Worm (Caenorhabditis elegans): ENCODE results near the gene gur-4.

DNA sequence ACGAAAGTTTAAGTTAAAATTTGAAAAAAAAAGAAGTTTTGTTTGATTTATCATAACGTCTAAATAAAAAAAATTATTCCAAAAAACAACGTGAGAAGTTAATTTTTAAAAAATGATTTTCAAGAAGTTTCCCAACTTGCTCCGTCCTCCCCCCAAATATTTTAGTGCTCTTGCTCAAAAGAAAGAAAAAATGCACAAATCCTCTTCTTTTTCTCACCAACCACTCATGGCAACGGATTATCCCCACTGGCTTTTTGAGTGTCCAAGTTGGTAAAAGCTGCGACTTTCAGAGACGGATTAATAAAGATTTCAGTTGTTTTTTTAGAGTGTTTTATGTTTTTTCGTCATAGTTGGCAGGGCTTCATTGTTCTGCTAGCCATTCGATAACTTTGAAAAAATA is 7.1 kb upstream of the gur-4 start, which contains the start of gene Y39G8C.2:
- no peak for TF ChIP-seq pbrm-1 (GFP tag; IDR thresholded peaks at IDR 0.05)
- no peak for TF ChIP-seq tbp1 (GFP tag; optimal IDR thresholded peaks at IDR 0.05)
- TF ChIP-seq hmg-20 (GFP tag; IDR thresholded peaks at IDR 0.05) = no peak
- TF ChIP-seq hlh-26 (GFP tag; conservative IDR thresholded peaks at IDR 0.05) = no peak
- no peak for TF ChIP-seq ceh-100 (GFP tag; IDR thresholded peaks at IDR 0.05)
- no peak for TF ChIP-seq unc-62 (GFP tag; optimal IDR thresholded peaks at IDR 0.05)
- no peak for TF ChIP-seq egl-18 (GFP tag; IDR thresholded peaks at IDR 0.05)
- no peak for TF ChIP-seq Y53G8AR.9 (GFP tag; conservative IDR thresholded peaks at IDR 0.05)
- TF ChIP-seq B0336.3 (GFP tag; IDR thresholded peaks at IDR 0.05) = no peak
- no peak for TF ChIP-seq hsf-1 (GFP tag; IDR thresholded peaks at IDR 0.05)
- TF ChIP-seq ceh-79 (tag; optimal IDR thresholded peaks at IDR 0.05) = no peak
- TF ChIP-seq hrde-1 (tag; optimal IDR thresholded peaks at IDR 0.05; ENCODE audit: borderline replicate concordance) = no peak
- no peak for TF ChIP-seq die-1 (tag; optimal IDR thresholded peaks at IDR 0.05)

All from whole organism, young adult.